Worm (Caenorhabditis elegans): ENCODE measurements around the gene C07B5.8.

ce11 chrX:9585584-9586166, 49.1 kb upstream of the C07B5.8 start:
- TF ChIP-seq aly-1 (tag; optimal IDR thresholded peaks at IDR 0.05), result no peak
- TF ChIP-seq B0310.2 (tag; optimal IDR thresholded peaks at IDR 0.05), result no peak
- TF ChIP-seq ama-1 (optimal IDR thresholded peaks at IDR 0.05), result no peak
- TF ChIP-seq ceh-13 (GFP tag; optimal IDR thresholded peaks at IDR 0.05), result no peak
- TF ChIP-seq hnd-1 (tag; optimal IDR thresholded peaks at IDR 0.05), result no peak
- no peak for TF ChIP-seq ets-7 (tag; optimal IDR thresholded peaks at IDR 0.05)

All from whole organism, early embryonic.